Fruit fly (Drosophila melanogaster): ENCODE results near the gene Wdr37.
A peak's percentile ranks its signal among the peaks of the same experiment; 100 is the strongest.

The Wdr37 gene

dm6 chr3R:18365978-18366643, 36.4 kb downstream of the Wdr37 start, which contains the start of the genes WRNexo and Nup43 (continued):
- TF ChIP-seq dmrt99B (tag; optimal IDR thresholded peaks at IDR 0.05) (no peak), Antp (GFP tag; optimal IDR thresholded peaks at IDR 0.05) (peak; percentile 41), Aef1 (GFP tag; IDR thresholded peaks at IDR 0.05) (peak; percentile 36; the same call in 2 of the 3 replicates), gem (tag; optimal IDR thresholded peaks at IDR 0.05) (peak; percentile 61), CG4404 (GFP tag; IDR thresholded peaks at IDR 0.05) (peak; percentile 30; the same call in 1 of the 2 replicates), hb (GFP tag; IDR thresholded peaks at IDR 0.05; ENCODE audit: partially characterized antibody) (no peak), CG3281 (GFP tag; optimal IDR thresholded peaks at IDR 0.05) (no peak), Awh (GFP tag; IDR thresholded peaks at IDR 0.05) (no peak), pan (optimal IDR thresholded peaks at IDR 0.05) (no peak), pan (GFP tag; optimal IDR thresholded peaks at IDR 0.05 in 1 of 2, IDR thresholded peaks at IDR 0.05 in 1 of 2) (peak in 1 of 2 experiments; percentile 42), kni (GFP tag; optimal IDR thresholded peaks at IDR 0.05) (no peak), CG16863 (GFP tag; optimal IDR thresholded peaks at IDR 0.05) (no peak), Hr3 (GFP tag; optimal IDR thresholded peaks at IDR 0.05) (peak; percentile 49), scrt (GFP tag; optimal IDR thresholded peaks at IDR 0.05) (no peak), onecut (GFP tag; IDR thresholded peaks at IDR 0.05) (no peak), cg (GFP tag; optimal IDR thresholded peaks at IDR 0.05) (no peak), h (optimal IDR thresholded peaks at IDR 0.05) (no peak), Jarid2 (GFP tag; optimal IDR thresholded peaks at IDR 0.05) (no peak), schlank (tag; optimal IDR thresholded peaks at IDR 0.05) (no peak), MBD-R2 (GFP tag; IDR thresholded peaks at IDR 0.05) (no peak), gt (GFP tag; IDR thresholded peaks at IDR 0.05) (no peak), CG1529 (GFP tag; optimal IDR thresholded peaks at IDR 0.05) (no peak), Pdp1 (GFP tag; optimal IDR thresholded peaks at IDR 0.05) (peak; percentile 9 to 50), pros (GFP tag; optimal IDR thresholded peaks at IDR 0.05) (no peak), CG7271 (tag; optimal IDR thresholded peaks at IDR 0.05) (no peak), CG15073 (GFP tag; optimal IDR thresholded peaks at IDR 0.05) (no peak), CG9817 (tag; optimal IDR thresholded peaks at IDR 0.05) (peak; percentile 55), Six4 (GFP tag; optimal IDR thresholded peaks at IDR 0.05) (peak; percentile 6), prd (optimal IDR thresholded peaks at IDR 0.05) (no peak), prd (GFP tag; IDR thresholded peaks at IDR 0.05) (peak; percentile 52; the same call in 2 of the 3 replicates), NC2α (GFP tag; optimal IDR thresholded peaks at IDR 0.05) (peak; percentile 4), zf30C (GFP tag; optimal IDR thresholded peaks at IDR 0.05) (no peak), Ptx1 (GFP tag; IDR thresholded peaks at IDR 0.05) (peak; percentile 50), fd3F (GFP tag; optimal IDR thresholded peaks at IDR 0.05) (peak; percentile 24), CG32772 (GFP tag; IDR thresholded peaks at IDR 0.05) (peak; percentile 34; the same call in 1 of the 2 replicates), Max (GFP tag; optimal IDR thresholded peaks at IDR 0.05) (no peak), Mes4 (GFP tag; optimal IDR thresholded peaks at IDR 0.05) (no peak), pho (GFP tag; optimal IDR thresholded peaks at IDR 0.05) (no peak), pnt (GFP tag; optimal IDR thresholded peaks at IDR 0.05) (peak; percentile 13), lilli (GFP tag; optimal IDR thresholded peaks at IDR 0.05) (peak; percentile 56), C15 (GFP tag; IDR thresholded peaks at IDR 0.05) (no peak), odd (GFP tag; optimal IDR thresholded peaks at IDR 0.05) (no peak)

dm6 chr3R:18361694-18362093, 40.8 kb downstream of the Wdr37 start, which contains the start of gene hmw:
Gene hmw, plus strand, starts transcription at chr3R:18361994.
- peak; percentile 24 for TF ChIP-seq ewg (GFP tag; optimal IDR thresholded peaks at IDR 0.05)
- TF ChIP-seq CG7786 (GFP tag; optimal IDR thresholded peaks at IDR 0.05) = no peak
- TF ChIP-seq Rfx (GFP tag; IDR thresholded peaks at IDR 0.05) = peak; percentile 37; the same call in 1 of the 2 replicates
